Worm (Caenorhabditis elegans) whole organism, L2 larva: ENCODE data around the gene Y102A5C.40.

Source experiments
- C34F6.9 ChIP-seq: fragments of 150-350 bp; optimal IDR thresholded peaks from 2 replicates; lab custom pipeline; 2014; ENCODE audit warnings: missing biosample characterization, missing genetic modification characterization
- ZK546.5 ChIP-seq: sonication (generic microtip); optimal IDR thresholded peaks from 2 replicates; lab custom pipeline; 2017; ENCODE audit warnings: missing biosample characterization, missing genetic modification characterization
- alr-1 ChIP-seq: fragments of 150-350 bp; optimal IDR thresholded peaks from 2 replicates; lab custom pipeline; 2014; ENCODE audit warnings: missing biosample characterization, missing genetic modification characterization
- aly-2 ChIP-seq: fragments of 150-350 bp; optimal IDR thresholded peaks from 2 replicates; lab custom pipeline; 2014; ENCODE audit warnings: missing biosample characterization, missing genetic modification characterization
- blmp-1 ChIP-seq: sonication (generic microtip); optimal IDR thresholded peaks from 2 replicates; lab custom pipeline; 2017; ENCODE audit warnings: missing genetic modification characterization, mild to moderate bottlenecking, missing compliant biosample characterization, antibody characterized with exemption, moderate library complexity; ENCODE audit not compliant: insufficient read depth
- ceh-82 ChIP-seq: fragments of 150-350 bp; optimal IDR thresholded peaks from 2 replicates; lab custom pipeline; 2014; ENCODE audit warnings: missing biosample characterization, missing genetic modification characterization
- crh-2 ChIP-seq: sonication (generic microtip); optimal IDR thresholded peaks from 2 replicates; lab custom pipeline; 2017; ENCODE audit warnings: missing biosample characterization, missing genetic modification characterization
- dmd-4 ChIP-seq: sonication (generic microtip); optimal IDR thresholded peaks from 2 replicates; lab custom pipeline; 2017; ENCODE audit warnings: missing biosample characterization, missing genetic modification characterization
- fos-1 ChIP-seq: fragments of 150-350 bp; optimal IDR thresholded peaks from 2 replicates; lab custom pipeline; 2014; ENCODE audit warnings: missing biosample characterization, missing genetic modification characterization
- gmeb-1 ChIP-seq: fragments of 150-350 bp; optimal IDR thresholded peaks from 2 replicates; lab custom pipeline; 2014; ENCODE audit warnings: missing biosample characterization, missing genetic modification characterization
- lin-11 ChIP-seq: fragments of 150-350 bp; sonication (generic microtip); optimal IDR thresholded peaks from 2 replicates; lab custom pipeline; 2014; ENCODE audit warnings: missing biosample characterization, missing genetic modification characterization, inconsistent platforms, mixed read lengths
- lin-13 ChIP-seq: fragments of 150-350 bp; optimal IDR thresholded peaks from 2 replicates; lab custom pipeline; 2014; ENCODE audit warnings: missing biosample characterization, missing genetic modification reagents, missing genetic modification characterization
- lin-39 ChIP-seq: fragments of 150-350 bp; optimal IDR thresholded peaks from 2 replicates; lab custom pipeline; 2014; ENCODE audit warnings: missing biosample characterization, missing genetic modification reagents, missing genetic modification characterization
- lsy-2 ChIP-seq, 2 experiments: fragments of 150-350 bp in 1 of 2; sonication (generic microtip) in 1 of 2; optimal IDR thresholded peaks; 2 replicates each; lab custom pipeline; 2014 to 2017; ENCODE audit warnings: missing biosample characterization in 2 of 2, missing genetic modification characterization in 2 of 2
- mbf-1 ChIP-seq: sonication (generic microtip); optimal IDR thresholded peaks from 2 replicates; lab custom pipeline; 2017; ENCODE audit warnings: missing biosample characterization, missing genetic modification characterization
- nhr-10 ChIP-seq: sonication (generic microtip); optimal IDR thresholded peaks from 2 replicates; lab custom pipeline; 2017; ENCODE audit warnings: missing biosample characterization, missing genetic modification characterization
- nhr-11 ChIP-seq: fragments of 150-350 bp; optimal IDR thresholded peaks from 2 replicates; lab custom pipeline; 2014; ENCODE audit warnings: missing biosample characterization, missing genetic modification characterization
- nhr-12 ChIP-seq: fragments of 150-350 bp; optimal IDR thresholded peaks from 2 replicates; lab custom pipeline; 2014; ENCODE audit warnings: missing biosample characterization, missing genetic modification characterization
- nhr-129 ChIP-seq: fragments of 150-350 bp; optimal IDR thresholded peaks from 2 replicates; lab custom pipeline; 2014; ENCODE audit warnings: missing biosample characterization, missing genetic modification characterization
- nhr-21 ChIP-seq: fragments of 150-350 bp; optimal IDR thresholded peaks from 2 replicates; lab custom pipeline; 2014; ENCODE audit warnings: missing biosample characterization, missing genetic modification characterization
- nhr-23 ChIP-seq: fragments of 150-350 bp; optimal IDR thresholded peaks from 2 replicates; lab custom pipeline; 2014; ENCODE audit warnings: missing biosample characterization, missing genetic modification reagents, missing genetic modification characterization
- nhr-237 ChIP-seq: fragments of 150-350 bp; optimal IDR thresholded peaks from 2 replicates; lab custom pipeline; 2014; ENCODE audit warnings: missing biosample characterization, missing genetic modification characterization
- nhr-6 ChIP-seq: fragments of 150-350 bp; optimal IDR thresholded peaks from 2 replicates; lab custom pipeline; 2014; ENCODE audit warnings: missing biosample characterization, missing genetic modification characterization
- nhr-77 ChIP-seq: fragments of 150-350 bp; optimal IDR thresholded peaks from 2 replicates; lab custom pipeline; 2014; ENCODE audit warnings: missing biosample characterization, missing genetic modification characterization
- skn-1 ChIP-seq: sonication (generic microtip); optimal IDR thresholded peaks from 2 replicates; lab custom pipeline; 2017; ENCODE audit warnings: missing biosample characterization, missing genetic modification characterization
- sma-3 ChIP-seq: sonication (generic microtip); optimal IDR thresholded peaks from 2 replicates; lab custom pipeline; 2016; ENCODE audit warnings: missing genetic modification reagents, missing genetic modification characterization, missing compliant biosample characterization
- sma-9 ChIP-seq, 2 experiments: fragments of 150-350 bp in 1 of 2; sonication (generic microtip) in 1 of 2; optimal IDR thresholded peaks; 2 replicates each; lab custom pipeline; 2014 to 2016; ENCODE audit warnings: missing genetic modification characterization in 2 of 2, mild to moderate bottlenecking in 1 of 2, missing biosample characterization in 1 of 2, missing compliant biosample characterization in 1 of 2, missing genetic modification reagents in 1 of 2, moderate library complexity in 1 of 2
- snpc-4 ChIP-seq: fragments of 150-350 bp; optimal IDR thresholded peaks from 2 replicates; lab custom pipeline; 2014; ENCODE audit warnings: missing biosample characterization, missing genetic modification characterization
- unc-39 ChIP-seq: fragments of 150-350 bp; optimal IDR thresholded peaks from 2 replicates; lab custom pipeline; 2014; ENCODE audit warnings: missing biosample characterization, missing genetic modification characterization
- unc-55 ChIP-seq: fragments of 150-350 bp; sonication (generic microtip); optimal IDR thresholded peaks from 3 replicates; lab custom pipeline; 2014; ENCODE audit warnings: missing biosample characterization, missing genetic modification reagents, missing genetic modification characterization
- unc-62 ChIP-seq: fragments of 150-350 bp; optimal IDR thresholded peaks from 2 replicates; lab custom pipeline; 2014; ENCODE audit warnings: missing biosample characterization, missing genetic modification reagents, missing genetic modification characterization
- zag-1 ChIP-seq: fragments of 150-350 bp; optimal IDR thresholded peaks from 2 replicates; lab custom pipeline; 2014; ENCODE audit warnings: missing biosample characterization, missing genetic modification characterization
- ztf-1 ChIP-seq: fragments of 200-800 bp; sonication (Bioruptor generic); conservative IDR thresholded peaks from 2 replicates; pipeline ENCODE4 v1.3.6; 2022; ENCODE audit warnings: missing genetic modification characterization, missing compliant biosample characterization
- ztf-11 ChIP-seq: sonication (generic microtip); optimal IDR thresholded peaks from 2 replicates; lab custom pipeline; 2017; ENCODE audit warnings: missing biosample characterization, missing genetic modification characterization

The Y102A5C.40 gene

ce11 chrV:16958975-16959374, 28.0 kb downstream of the Y102A5C.40 start:
- TF ChIP-seq nhr-23 (tag; lab: Kevin White, UChicago) = no peak
- TF ChIP-seq ZK546.5 (tag; lab: Kevin White, UChicago) = no peak
- no peak for TF ChIP-seq lsy-2 (tag; optimal IDR thresholded peaks at IDR 0.05; lab: Kevin White, UChicago)
- no peak for TF ChIP-seq ceh-82 (tag; lab: Kevin White, UChicago)
- TF ChIP-seq nhr-237 (tag; lab: Kevin White, UChicago) = no peak
- TF ChIP-seq unc-39 (tag; lab: Kevin White, UChicago) = no peak
- no peak for TF ChIP-seq fos-1 (tag; lab: Kevin White, UChicago)
- TF ChIP-seq ztf-1 = no peak
- TF ChIP-seq crh-2 (tag; lab: Kevin White, UChicago) = no peak
- no peak for TF ChIP-seq aly-2 (tag; lab: Kevin White, UChicago)
- TF ChIP-seq nhr-21 (tag; lab: Kevin White, UChicago) = no peak
- TF ChIP-seq gmeb-1 (tag; lab: Kevin White, UChicago) = no peak
- TF ChIP-seq snpc-4 (tag; lab: Kevin White, UChicago) = no peak
- TF ChIP-seq zag-1 = no peak
- TF ChIP-seq nhr-11 (tag; lab: Kevin White, UChicago) = no peak
- no peak for TF ChIP-seq nhr-12 (tag; lab: Kevin White, UChicago)
- TF ChIP-seq alr-1 (tag; lab: Kevin White, UChicago) = no peak
- TF ChIP-seq nhr-10 (tag; lab: Kevin White, UChicago) = no peak
- TF ChIP-seq mbf-1 (tag; lab: Kevin White, UChicago) = no peak
- no peak for TF ChIP-seq blmp-1 (tag; lab: Kevin White, UChicago)

DNA sequence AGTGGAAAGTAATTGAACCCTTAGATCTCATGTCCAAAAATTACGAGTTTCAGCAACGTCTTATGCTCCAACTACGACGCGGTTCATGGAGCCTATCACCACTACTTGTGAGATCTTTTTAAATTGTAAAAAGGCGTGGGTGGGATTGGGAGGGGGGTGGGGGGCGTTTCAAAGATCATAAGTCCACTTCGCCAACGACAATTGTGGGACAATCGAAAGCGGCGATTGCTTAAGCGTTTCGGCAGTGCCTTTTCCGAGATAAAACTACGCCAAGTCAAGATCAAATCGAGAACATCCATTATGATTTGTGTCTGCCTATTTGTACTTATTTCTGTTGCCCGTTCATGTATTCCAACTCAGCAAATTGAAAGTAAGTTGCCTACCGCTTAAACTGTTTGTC, 30.7 kb downstream of the Y102A5C.40 start, which contains the start of gene clec-239:
TSS of gene clec-239 (plus strand) at position 301 of the 400 bp plus-strand sequence.
- TF ChIP-seq lin-13 (GFP tag; lab: Kevin White, UChicago) = no peak
- TF ChIP-seq ZK546.5 (tag; lab: Kevin White, UChicago) = no peak
- TF ChIP-seq unc-62 (GFP tag; lab: Kevin White, UChicago) = no peak
- TF ChIP-seq snpc-4 (tag; lab: Kevin White, UChicago) = no peak
- no peak for TF ChIP-seq ztf-11 (tag; lab: Kevin White, UChicago)
- TF ChIP-seq sma-9 (GFP tag; optimal IDR thresholded peaks at IDR 0.05; lab: Kevin White, UChicago) = no peak
- TF ChIP-seq sma-9 (tag; optimal IDR thresholded peaks at IDR 0.05; lab: Kevin White, UChicago) = no peak
- no peak for TF ChIP-seq mbf-1 (tag; lab: Kevin White, UChicago)
- no peak for TF ChIP-seq skn-1 (tag; lab: Kevin White, UChicago)
- no peak for TF ChIP-seq aly-2 (tag; lab: Kevin White, UChicago)
- TF ChIP-seq fos-1 (tag; lab: Kevin White, UChicago) = no peak
- TF ChIP-seq nhr-77 (tag; lab: Kevin White, UChicago) = no peak
- TF ChIP-seq nhr-129 (tag; lab: Kevin White, UChicago) = no peak
- no peak for TF ChIP-seq nhr-6

DNA sequence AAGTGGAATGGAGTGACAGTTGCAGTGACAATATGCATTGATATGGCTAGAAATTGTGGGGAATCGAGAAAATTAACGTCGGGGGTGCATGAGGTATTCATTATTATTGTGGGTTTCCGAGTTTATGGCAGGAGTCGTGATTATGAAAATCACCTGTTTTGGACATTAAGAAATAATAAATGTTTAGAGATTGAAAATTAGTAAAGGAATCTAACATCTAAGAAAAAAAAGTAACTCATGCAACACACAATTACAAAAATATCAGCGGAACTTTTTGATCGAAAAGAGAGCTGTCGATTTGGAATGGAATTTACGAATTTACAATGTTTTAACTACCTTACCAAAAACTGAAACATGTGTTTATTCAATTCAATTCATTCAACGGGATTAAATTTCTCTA, 32.2 kb downstream of the Y102A5C.40 start, which contains the start of gene srh-206:
TSS of gene srh-206 (minus strand) at position 101 of the 400 bp plus-strand sequence.
- no peak for TF ChIP-seq snpc-4 (tag; lab: Kevin White, UChicago)
- no peak for TF ChIP-seq lin-11 (tag; lab: Kevin White, UChicago)
- no peak for TF ChIP-seq ceh-82 (tag; lab: Kevin White, UChicago)
- TF ChIP-seq sma-9 (GFP tag; optimal IDR thresholded peaks at IDR 0.05; lab: Kevin White, UChicago) = no peak
- no peak for TF ChIP-seq sma-9 (tag; optimal IDR thresholded peaks at IDR 0.05; lab: Kevin White, UChicago)

DNA sequence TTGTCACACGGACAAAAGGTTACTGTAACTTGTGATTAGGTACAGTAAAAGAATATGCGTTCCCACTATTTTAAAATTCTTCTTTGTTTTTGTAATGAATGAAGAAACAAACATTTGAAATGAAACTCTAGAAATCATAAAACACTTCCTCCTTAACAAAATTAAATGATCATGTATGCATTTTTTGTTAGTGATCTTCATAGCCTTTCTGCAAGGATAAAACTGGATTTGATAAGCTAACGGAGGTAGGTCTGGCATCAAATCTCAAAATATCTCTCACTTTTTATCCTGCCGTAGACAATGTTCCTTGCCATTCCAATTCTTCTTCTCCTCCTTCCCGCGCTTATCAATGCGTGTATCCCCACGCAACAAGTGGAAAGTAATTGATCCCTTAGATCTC, 35.4 kb downstream of the Y102A5C.40 start, which contains the start of gene clec-238:
TSS of gene clec-238 (plus strand) at position 301 of the 400 bp plus-strand sequence.
- TF ChIP-seq ztf-11 (tag; lab: Kevin White, UChicago) = no peak
- no peak for TF ChIP-seq nhr-23 (tag; lab: Kevin White, UChicago)
- TF ChIP-seq nhr-237 (tag; lab: Kevin White, UChicago) = no peak
- TF ChIP-seq, all 48 proteins: peak for 0

DNA sequence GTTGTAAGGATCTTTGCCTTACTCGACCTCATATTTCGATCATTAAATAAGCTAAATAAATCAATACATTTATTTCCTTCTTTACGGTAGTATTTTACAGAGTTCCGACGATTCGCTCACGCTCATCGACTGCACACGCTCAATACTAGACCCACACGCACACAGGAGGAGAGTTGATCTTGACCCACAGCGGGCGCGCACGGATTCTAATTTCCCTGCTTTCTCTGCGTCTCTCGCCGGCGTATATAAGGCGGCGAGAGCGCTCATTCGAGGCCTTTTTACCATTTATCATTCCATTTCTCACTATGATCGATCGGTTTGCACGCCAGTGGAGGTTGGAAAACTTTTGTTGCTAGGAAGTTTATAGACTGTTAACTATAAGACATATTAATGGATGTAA, 36.9 kb downstream of the Y102A5C.40 start:
- TF ChIP-seq unc-39 (tag; lab: Kevin White, UChicago) (no peak), lin-39 (tag; lab: Kevin White, UChicago) (no peak), C34F6.9 (tag; lab: Kevin White, UChicago) (no peak), unc-55 (GFP tag; lab: Kevin White, UChicago) (no peak), unc-62 (GFP tag; lab: Kevin White, UChicago) (no peak), sma-3 (GFP tag; lab: Kevin White, UChicago) (no peak), ceh-82 (tag; lab: Kevin White, UChicago) (no peak), ztf-11 (tag; lab: Kevin White, UChicago) (no peak), lin-11 (tag; lab: Kevin White, UChicago) (no peak), gmeb-1 (tag; lab: Kevin White, UChicago) (no peak), nhr-237 (tag; lab: Kevin White, UChicago) (no peak), lin-13 (GFP tag; lab: Kevin White, UChicago) (no peak), skn-1 (tag; lab: Kevin White, UChicago) (no peak), snpc-4 (tag; lab: Kevin White, UChicago) (no peak), dmd-4 (tag; lab: Kevin White, UChicago) (no peak), nhr-11 (tag; lab: Kevin White, UChicago) (no peak), fos-1 (tag; lab: Kevin White, UChicago) (no peak)
